Fruit fly (Drosophila melanogaster): ENCODE results near the gene CG13311.

The CG13311 gene

DNA sequence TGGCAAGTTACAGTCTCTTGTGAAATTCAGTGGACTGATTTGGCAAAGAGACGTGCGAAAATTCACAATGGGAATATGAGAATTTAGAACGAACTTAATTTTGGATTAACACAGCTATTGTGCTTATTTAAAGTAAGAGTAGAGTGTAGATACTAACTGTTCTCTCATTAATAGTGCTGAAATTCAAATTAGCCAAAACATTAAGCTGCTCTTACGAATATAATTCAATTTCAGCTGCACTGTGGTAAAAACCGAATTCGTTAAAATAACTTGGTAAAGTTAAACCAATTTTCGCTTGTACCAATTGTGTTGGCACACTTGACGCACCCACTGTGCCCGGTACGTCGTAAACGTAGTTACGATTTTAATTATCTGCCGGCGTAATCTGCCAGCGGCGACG lies 34.1 kb downstream of the CG13311 start:
- TF ChIP-seq fd59A (GFP tag; optimal IDR thresholded peaks at IDR 0.05), result peak; percentile 72
- TF ChIP-seq dac (GFP tag; optimal IDR thresholded peaks at IDR 0.05), result peak; percentile 36
- TF ChIP-seq Sox15 (GFP tag; optimal IDR thresholded peaks at IDR 0.05), result peak; percentile 73
- no peak for TF ChIP-seq Eip93F (GFP tag; optimal IDR thresholded peaks at IDR 0.05)
- peak; percentile 65 for TF ChIP-seq CG34406 (GFP tag; optimal IDR thresholded peaks at IDR 0.05)
- peak; percentile 65 for TF ChIP-seq spab (GFP tag; optimal IDR thresholded peaks at IDR 0.05)
- TF ChIP-seq CG32006 (GFP tag; optimal IDR thresholded peaks at IDR 0.05), result peak; percentile 84
- peak; percentile 74 for TF ChIP-seq CG8119 (GFP tag; IDR thresholded peaks at IDR 0.05)
- peak; percentile 68 for TF ChIP-seq Eip75B (GFP tag; optimal IDR thresholded peaks at IDR 0.05)
- peak; percentile 70 for TF ChIP-seq esn (GFP tag; optimal IDR thresholded peaks at IDR 0.05)
- TF ChIP-seq eg (GFP tag; IDR thresholded peaks at IDR 0.05), result peak; percentile 74
- TF ChIP-seq CG6276 (GFP tag; optimal IDR thresholded peaks at IDR 0.05), result peak; percentile 74
- peak; percentile 72 for TF ChIP-seq CG6808 (GFP tag; optimal IDR thresholded peaks at IDR 0.05)
- TF ChIP-seq CG7368 (GFP tag; optimal IDR thresholded peaks at IDR 0.05), result peak; percentile 58
- TF ChIP-seq CG11902 (GFP tag; optimal IDR thresholded peaks at IDR 0.05), result peak; percentile 63
- TF ChIP-seq CG8632 (GFP tag; optimal IDR thresholded peaks at IDR 0.05), result peak; percentile 59
- TF ChIP-seq CG8319 (GFP tag; optimal IDR thresholded peaks at IDR 0.05), result peak; percentile 48
- peak; percentile 55 for TF ChIP-seq CG1621 (tag; optimal IDR thresholded peaks at IDR 0.05)
- peak; percentile 17 to 63 for TF ChIP-seq salr (GFP tag; optimal IDR thresholded peaks at IDR 0.05)
- TF ChIP-seq CG16779 (tag; optimal IDR thresholded peaks at IDR 0.05), result peak; percentile 35
- TF ChIP-seq pdm3 (GFP tag; optimal IDR thresholded peaks at IDR 0.05), result peak; percentile 76
- TF ChIP-seq topi (GFP tag; optimal IDR thresholded peaks at IDR 0.05), result peak; percentile 69
- peak; percentile 95 for TF ChIP-seq Eip78C (GFP tag)
- peak; percentile 30 for TF ChIP-seq CG9139 (GFP tag; optimal IDR thresholded peaks at IDR 0.05)
- TF ChIP-seq CG3919 (GFP tag; optimal IDR thresholded peaks at IDR 0.05), result peak; percentile 74
- TF ChIP-seq CG10669 (GFP tag; optimal IDR thresholded peaks at IDR 0.05), result peak; percentile 69
- no peak for TF ChIP-seq Hr38 (GFP tag; optimal IDR thresholded peaks at IDR 0.05)
- peak; percentile 69 for TF ChIP-seq Met (GFP tag; optimal IDR thresholded peaks at IDR 0.05)
- peak; percentile 45 for TF ChIP-seq vri (GFP tag; optimal IDR thresholded peaks at IDR 0.05)
- peak; percentile 62 for TF ChIP-seq Sox102F (GFP tag; optimal IDR thresholded peaks at IDR 0.05)
- TF ChIP-seq CG11762 (GFP tag; optimal IDR thresholded peaks at IDR 0.05; ENCODE audit: insufficient read depth), result peak; percentile 67
- peak; percentile 69 for TF ChIP-seq Hr39 (GFP tag; optimal IDR thresholded peaks at IDR 0.05)
- TF ChIP-seq CG3032 (tag; optimal IDR thresholded peaks at IDR 0.05), result peak; percentile 69
- peak; percentile 72 for TF ChIP-seq Ets96B (tag; optimal IDR thresholded peaks at IDR 0.05)
- TF ChIP-seq CG15336 (GFP tag; IDR thresholded peaks at IDR 0.05), result peak; percentile 62
- TF ChIP-seq CG6854 (GFP tag; optimal IDR thresholded peaks at IDR 0.05), result no peak
- peak; percentile 79 for TF ChIP-seq net (GFP tag; optimal IDR thresholded peaks at IDR 0.05)
- peak; percentile 80 for TF ChIP-seq svp (GFP tag)
- TF ChIP-seq Ets21C (GFP tag; optimal IDR thresholded peaks at IDR 0.05), result peak; percentile 57
- no peak for TF ChIP-seq fkh (GFP tag; optimal IDR thresholded peaks at IDR 0.05)
- peak; percentile 66 for TF ChIP-seq lz (GFP tag; optimal IDR thresholded peaks at IDR 0.05)
- TF ChIP-seq fd85E (GFP tag; optimal IDR thresholded peaks at IDR 0.05), result no peak
- peak; percentile 41 for TF ChIP-seq Lpt (GFP tag; optimal IDR thresholded peaks at IDR 0.05)
- peak; percentile 12 for TF ChIP-seq Blimp-1 (GFP tag; optimal IDR thresholded peaks at IDR 0.05)
- peak; percentile 81 for TF ChIP-seq OdsH (GFP tag; optimal IDR thresholded peaks at IDR 0.05)
- peak; percentile 56 for TF ChIP-seq cyc (GFP tag; optimal IDR thresholded peaks at IDR 0.05)
- TF ChIP-seq CG6792 (GFP tag; optimal IDR thresholded peaks at IDR 0.05), result peak; percentile 68
- peak; percentile 57 for TF ChIP-seq achi (GFP tag; optimal IDR thresholded peaks at IDR 0.05)
- peak; percentile 77 for TF ChIP-seq Hr4 (GFP tag; optimal IDR thresholded peaks at IDR 0.05)
- peak; percentile 49 for TF ChIP-seq Smox (GFP tag; optimal IDR thresholded peaks at IDR 0.05)
- peak; percentile 61 for TF ChIP-seq CG4318 (GFP tag; optimal IDR thresholded peaks at IDR 0.05)
- TF ChIP-seq Gug (GFP tag; IDR thresholded peaks at IDR 0.05), result peak; percentile 48; the same call in 1 of the 2 replicates
- TF ChIP-seq acj6 (GFP tag; optimal IDR thresholded peaks at IDR 0.05), result peak; percentile 73
